Fruit fly (Drosophila melanogaster): ENCODE measurements around the gene pb.

- TF ChIP-seq sd (tag; optimal IDR thresholded peaks at IDR 0.05) (no peak), CG3163 (GFP tag; optimal IDR thresholded peaks at IDR 0.05) (no peak), sna (GFP tag; IDR thresholded peaks at IDR 0.05; ENCODE audit: partially characterized antibody) (no peak), Hmr (GFP tag; optimal IDR thresholded peaks at IDR 0.05) (no peak), CG13287 (GFP tag; IDR thresholded peaks at IDR 0.05; ENCODE audit: partially characterized antibody) (no peak), D19A (tag; optimal IDR thresholded peaks at IDR 0.05) (no peak), gcm (GFP tag; optimal IDR thresholded peaks at IDR 0.05) (no peak), CG6854 (GFP tag; optimal IDR thresholded peaks at IDR 0.05) (no peak), chm (GFP tag; IDR thresholded peaks at IDR 0.05) (no peak), Fer1 (GFP tag; optimal IDR thresholded peaks at IDR 0.05) (no peak), D19B (GFP tag; optimal IDR thresholded peaks at IDR 0.05) (no peak)
Observed at dm6 chr3R:6766928-6767327, 25.1 kb upstream of the pb start.

Measured in whole organism, embryonic.